Worm (Caenorhabditis elegans): ENCODE data around the gene ocr-1.

Gene ocr-1

ce11 chrV:10758658-10759057 lies 5.5 kb upstream of the ocr-1 start, which contains the start of gene F28H7.8:
TSS of gene F28H7.8 (plus strand) at chrV:10758958.
- no peak for TF ChIP-seq tra-4 (tag; optimal IDR thresholded peaks at IDR 0.05)
- TF ChIP-seq hnd-1 (tag; optimal IDR thresholded peaks at IDR 0.05) = no peak
- TF ChIP-seq hmg-4 (GFP tag; optimal IDR thresholded peaks at IDR 0.05) = no peak
- TF ChIP-seq sea-1 (GFP tag; conservative IDR thresholded peaks at IDR 0.05) = no peak
- TF ChIP-seq tbx-37 (GFP tag; conservative IDR thresholded peaks at IDR 0.05) = no peak
- no peak for TF ChIP-seq ceh-36 (tag; optimal IDR thresholded peaks at IDR 0.05)
- TF ChIP-seq scrt-1 (GFP tag; IDR thresholded peaks at IDR 0.05) = no peak
- TF ChIP-seq aly-1 (tag; optimal IDR thresholded peaks at IDR 0.05) = no peak
- TF ChIP-seq ceh-13 (GFP tag; optimal IDR thresholded peaks at IDR 0.05) = no peak
- no peak for TF ChIP-seq tbx-11 (GFP tag; IDR thresholded peaks at IDR 0.05)
- no peak for TF ChIP-seq pes-1 (GFP tag; IDR thresholded peaks at IDR 0.05)
- no peak for TF ChIP-seq B0310.2 (tag; optimal IDR thresholded peaks at IDR 0.05)

- TF ChIP-seq ets-7 (tag; optimal IDR thresholded peaks at IDR 0.05) = no peak
- TF ChIP-seq tra-4 (tag; optimal IDR thresholded peaks at IDR 0.05) = no peak
- no peak for TF ChIP-seq aly-1 (tag; optimal IDR thresholded peaks at IDR 0.05)
- no peak for TF ChIP-seq sea-1 (GFP tag; conservative IDR thresholded peaks at IDR 0.05)
- no peak for TF ChIP-seq ceh-36 (tag; optimal IDR thresholded peaks at IDR 0.05)
- TF ChIP-seq tbx-11 (GFP tag; IDR thresholded peaks at IDR 0.05) = no peak
- TF ChIP-seq F13C5.2 (tag; optimal IDR thresholded peaks at IDR 0.05) = no peak
- TF ChIP-seq flt-1 (GFP tag; IDR thresholded peaks at IDR 0.05) = no peak
- no peak for TF ChIP-seq B0310.2 (tag; optimal IDR thresholded peaks at IDR 0.05)
- TF ChIP-seq pes-1 (GFP tag; IDR thresholded peaks at IDR 0.05) = no peak
- TF ChIP-seq scrt-1 (GFP tag; IDR thresholded peaks at IDR 0.05) = no peak
- TF ChIP-seq tbx-37 (GFP tag; conservative IDR thresholded peaks at IDR 0.05) = no peak
- no peak for TF ChIP-seq hmg-4 (GFP tag; optimal IDR thresholded peaks at IDR 0.05)
Observed at ce11 chrV:10760839-10761238, 3.3 kb upstream of the ocr-1 start.

- TF ChIP-seq scrt-1 (GFP tag; IDR thresholded peaks at IDR 0.05) (no peak), F13C5.2 (tag; optimal IDR thresholded peaks at IDR 0.05) (no peak), hmbx-1 (tag; optimal IDR thresholded peaks at IDR 0.05) (no peak), hmg-4 (GFP tag; optimal IDR thresholded peaks at IDR 0.05) (no peak), tbx-11 (GFP tag; IDR thresholded peaks at IDR 0.05) (no peak), tbx-37 (GFP tag; conservative IDR thresholded peaks at IDR 0.05) (no peak), ets-7 (tag; optimal IDR thresholded peaks at IDR 0.05) (no peak), sea-1 (GFP tag; conservative IDR thresholded peaks at IDR 0.05) (no peak), ceh-13 (GFP tag; optimal IDR thresholded peaks at IDR 0.05) (no peak), B0310.2 (tag; optimal IDR thresholded peaks at IDR 0.05) (no peak), aly-1 (tag; optimal IDR thresholded peaks at IDR 0.05) (no peak), ceh-36 (tag; optimal IDR thresholded peaks at IDR 0.05) (no peak), tra-4 (tag; optimal IDR thresholded peaks at IDR 0.05) (no peak)
Observed at ce11 chrV:10762695-10763094, 1.5 kb upstream of the ocr-1 start, which contains the start of gene sre-6. TSS of gene sre-6 (minus strand) at chrV:10762795.

- no peak for TF ChIP-seq B0310.2 (tag; optimal IDR thresholded peaks at IDR 0.05)
- no peak for TF ChIP-seq tra-4 (tag; optimal IDR thresholded peaks at IDR 0.05)
- TF ChIP-seq tbx-11 (GFP tag; IDR thresholded peaks at IDR 0.05) = no peak
- no peak for TF ChIP-seq ama-1 (optimal IDR thresholded peaks at IDR 0.05)
- no peak for TF ChIP-seq aly-1 (tag; optimal IDR thresholded peaks at IDR 0.05)
- TF ChIP-seq hmg-4 (GFP tag; optimal IDR thresholded peaks at IDR 0.05) = no peak
- TF ChIP-seq hnd-1 (tag; optimal IDR thresholded peaks at IDR 0.05) = no peak
- no peak for TF ChIP-seq tbx-37 (GFP tag; conservative IDR thresholded peaks at IDR 0.05)
- no peak for TF ChIP-seq ceh-36 (tag; optimal IDR thresholded peaks at IDR 0.05)
- TF ChIP-seq F13C5.2 (tag; optimal IDR thresholded peaks at IDR 0.05) = no peak
- no peak for TF ChIP-seq flt-1 (GFP tag; IDR thresholded peaks at IDR 0.05)
- TF ChIP-seq ceh-13 (GFP tag; optimal IDR thresholded peaks at IDR 0.05) = no peak
- TF ChIP-seq ets-7 (tag; optimal IDR thresholded peaks at IDR 0.05) = no peak
- TF ChIP-seq hmbx-1 (tag; optimal IDR thresholded peaks at IDR 0.05) = no peak
- TF ChIP-seq scrt-1 (GFP tag; IDR thresholded peaks at IDR 0.05) = no peak
- TF ChIP-seq sea-1 (GFP tag; conservative IDR thresholded peaks at IDR 0.05) = no peak
- TF ChIP-seq pes-1 (GFP tag; IDR thresholded peaks at IDR 0.05) = no peak
Observed at ce11 chrV:10768892-10769291, 4.7 kb downstream of the ocr-1 start.

ce11 chrV:10770026-10770425 lies 5.9 kb downstream of the ocr-1 start, which contains the start of the genes D1054.1 and pas-2:
TSS of gene D1054.1 (minus strand) at chrV:10770217.
TSS of gene pas-2 (plus strand) at chrV:10770368.
- no peak for TF ChIP-seq pes-1 (GFP tag; IDR thresholded peaks at IDR 0.05)
- TF ChIP-seq tra-4 (tag; optimal IDR thresholded peaks at IDR 0.05) = no peak
- no peak for TF ChIP-seq flt-1 (GFP tag; IDR thresholded peaks at IDR 0.05)
- no peak for TF ChIP-seq ama-1 (optimal IDR thresholded peaks at IDR 0.05)
- TF ChIP-seq hmbx-1 (tag; optimal IDR thresholded peaks at IDR 0.05) = no peak
- no peak for TF ChIP-seq tbx-37 (GFP tag; conservative IDR thresholded peaks at IDR 0.05)
- no peak for TF ChIP-seq F13C5.2 (tag; optimal IDR thresholded peaks at IDR 0.05)
- TF ChIP-seq tbx-11 (GFP tag; IDR thresholded peaks at IDR 0.05) = no peak
- no peak for TF ChIP-seq sea-1 (GFP tag; conservative IDR thresholded peaks at IDR 0.05)
- TF ChIP-seq hnd-1 (tag; optimal IDR thresholded peaks at IDR 0.05) = no peak
- TF ChIP-seq ceh-36 (tag; optimal IDR thresholded peaks at IDR 0.05) = no peak
- TF ChIP-seq aly-1 (tag; optimal IDR thresholded peaks at IDR 0.05) = no peak
- no peak for TF ChIP-seq B0310.2 (tag; optimal IDR thresholded peaks at IDR 0.05)
- TF ChIP-seq hmg-4 (GFP tag; optimal IDR thresholded peaks at IDR 0.05) = no peak
- no peak for TF ChIP-seq scrt-1 (GFP tag; IDR thresholded peaks at IDR 0.05)
- no peak for TF ChIP-seq ceh-13 (GFP tag; optimal IDR thresholded peaks at IDR 0.05)
- TF ChIP-seq ets-7 (tag; optimal IDR thresholded peaks at IDR 0.05) = no peak

ce11 chrV:10771390-10771789 lies 7.2 kb downstream of the ocr-1 start, which contains the start of gene D1054.3:
TSS of gene D1054.3 (plus strand) at chrV:10771451.
- TF ChIP-seq flt-1 (GFP tag; IDR thresholded peaks at IDR 0.05) (no peak), F13C5.2 (tag; optimal IDR thresholded peaks at IDR 0.05) (no peak), hnd-1 (tag; optimal IDR thresholded peaks at IDR 0.05) (no peak), B0310.2 (tag; optimal IDR thresholded peaks at IDR 0.05) (no peak), tbx-11 (GFP tag; IDR thresholded peaks at IDR 0.05) (no peak), ama-1 (optimal IDR thresholded peaks at IDR 0.05) (no peak), tra-4 (tag; optimal IDR thresholded peaks at IDR 0.05) (no peak), sea-1 (GFP tag; conservative IDR thresholded peaks at IDR 0.05) (no peak), ceh-13 (GFP tag; optimal IDR thresholded peaks at IDR 0.05) (no peak), pes-1 (GFP tag; IDR thresholded peaks at IDR 0.05) (no peak), ceh-36 (tag; optimal IDR thresholded peaks at IDR 0.05) (no peak), ets-7 (tag; optimal IDR thresholded peaks at IDR 0.05) (no peak), tbx-37 (GFP tag; conservative IDR thresholded peaks at IDR 0.05) (no peak), scrt-1 (GFP tag; IDR thresholded peaks at IDR 0.05) (no peak)

ce11 chrV:10773216-10773615 lies 9.1 kb downstream of the ocr-1 start:
- TF ChIP-seq sea-1 (GFP tag; conservative IDR thresholded peaks at IDR 0.05) (no peak), tbx-11 (GFP tag; IDR thresholded peaks at IDR 0.05) (no peak), aly-1 (tag; optimal IDR thresholded peaks at IDR 0.05) (no peak), ama-1 (optimal IDR thresholded peaks at IDR 0.05) (no peak), hnd-1 (tag; optimal IDR thresholded peaks at IDR 0.05) (no peak), flt-1 (GFP tag; IDR thresholded peaks at IDR 0.05) (no peak), B0310.2 (tag; optimal IDR thresholded peaks at IDR 0.05) (no peak), hmbx-1 (tag; optimal IDR thresholded peaks at IDR 0.05) (no peak), tra-4 (tag; optimal IDR thresholded peaks at IDR 0.05) (no peak)

Data from whole organism, early embryonic.